Worm (Caenorhabditis elegans): ENCODE measurements around the gene vab-19.

DNA sequence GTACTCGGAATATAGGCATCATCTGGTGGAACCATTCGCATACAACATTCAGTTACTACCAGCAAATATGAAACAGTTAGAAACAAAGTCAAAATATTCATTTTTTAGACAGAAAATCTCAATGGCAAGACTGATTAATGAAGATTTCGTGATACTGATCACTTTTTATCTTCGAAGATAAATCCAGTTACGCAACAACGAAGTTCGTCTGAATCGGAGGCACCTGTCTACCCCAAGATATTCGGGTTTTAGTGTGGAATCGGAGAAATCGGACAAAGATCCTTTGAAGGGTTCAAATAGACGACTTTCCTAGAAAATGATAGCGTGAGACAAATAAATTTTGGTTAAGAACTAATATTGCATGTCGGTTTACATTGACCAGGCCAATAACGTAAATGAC is 47.2 kb upstream of the vab-19 start, which contains the start of gene F16G10.13:
- TF ChIP-seq cog-1 (tag; optimal IDR thresholded peaks at IDR 0.05) (no peak), ref-1 (GFP tag; conservative IDR thresholded peaks at IDR 0.05) (no peak), med-1 (GFP tag; optimal IDR thresholded peaks at IDR 0.05; ENCODE audit: insufficient read depth) (no peak), tab-1 (GFP tag; IDR thresholded peaks at IDR 0.05) (no peak), flt-1 (GFP tag; IDR thresholded peaks at IDR 0.05) (no peak), klf-2 (GFP tag; conservative IDR thresholded peaks at IDR 0.05) (no peak), ztf-29 (GFP tag; IDR thresholded peaks at IDR 0.05) (no peak), T22C8.4 (GFP tag; IDR thresholded peaks at IDR 0.05) (no peak), ztf-23 (GFP tag; IDR thresholded peaks at IDR 0.05) (no peak)
